Worm (Caenorhabditis elegans): Measurements from ENCODE around the gene T22D1.5.

T22D1.5 gene

DNA sequence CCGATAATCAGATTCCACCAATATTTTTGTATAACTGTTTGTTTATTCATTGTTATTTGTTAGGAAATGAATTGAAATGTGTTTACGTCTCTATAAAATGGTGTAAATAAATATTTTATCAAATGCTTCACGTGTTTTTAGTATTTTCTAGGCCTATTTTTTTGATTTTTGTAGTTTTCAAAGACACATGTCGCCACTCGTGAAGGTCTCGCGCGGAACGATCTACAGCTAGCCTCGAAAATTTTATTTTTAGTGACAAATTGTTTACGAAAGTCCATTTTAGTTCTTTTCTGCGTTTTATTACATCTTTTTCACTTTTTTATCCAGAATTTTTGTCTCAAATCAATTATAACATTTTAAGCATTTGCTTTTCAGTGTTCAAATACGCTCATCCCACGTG, at the start of gene T22D1.5:
Gene T22D1.5 (plus strand): TSS at position 376 of the 400 bp plus-strand sequence.
- no peak for TF ChIP-seq ceh-82 (tag; optimal IDR thresholded peaks at IDR 0.05)

DNA sequence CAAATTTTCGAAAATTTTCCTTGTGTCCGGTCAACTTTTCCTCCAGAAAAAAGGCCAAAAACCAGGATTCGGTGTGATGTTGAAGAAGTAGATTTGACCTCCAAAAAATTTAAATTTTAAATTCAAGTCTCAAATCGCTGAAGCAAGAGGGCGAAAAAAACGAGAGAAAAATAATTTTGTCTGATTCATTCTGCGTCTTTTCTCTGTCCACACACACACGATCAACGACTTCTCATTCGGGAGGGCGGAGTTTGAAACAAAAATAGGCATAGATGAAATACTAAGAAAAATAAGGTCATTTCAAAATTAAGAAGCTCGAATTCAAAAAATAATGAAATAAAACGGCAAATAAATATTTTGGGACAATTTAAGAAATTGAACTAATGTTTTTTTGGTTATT, 44.5 kb upstream of the T22D1.5 start, which contains the start of gene R13H7.2:
Gene R13H7.2 (minus strand): TSS at position 101 of the 400 bp plus-strand sequence.
- no peak for TF ChIP-seq sea-2 (GFP tag; optimal IDR thresholded peaks at IDR 0.05)

DNA sequence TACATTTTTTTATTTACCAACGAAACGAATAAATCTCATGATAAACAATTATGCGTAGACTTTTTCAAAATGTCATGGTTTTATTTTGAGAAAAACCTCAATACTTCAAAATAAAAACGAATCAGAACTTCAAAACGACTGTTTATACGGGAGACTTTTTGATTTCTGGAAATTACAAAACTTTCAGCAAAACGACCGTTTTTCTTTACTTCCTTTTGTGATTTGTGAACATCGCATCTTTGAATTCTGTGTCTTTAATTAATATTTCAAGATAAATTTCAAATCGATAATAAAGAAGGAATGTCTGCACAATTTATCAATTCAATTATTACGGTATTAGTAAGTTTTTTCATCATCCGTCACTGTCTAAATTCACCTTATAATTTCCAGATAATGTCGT, 36.0 kb upstream of the T22D1.5 start, which contains the start of gene srx-20:
Gene srx-20 (plus strand): TSS at position 301 of the 400 bp plus-strand sequence.
- no peak for TF ChIP-seq egl-5 (tag; optimal IDR thresholded peaks at IDR 0.05)
- no peak for TF ChIP-seq jun-1 (tag; optimal IDR thresholded peaks at IDR 0.05)
- no peak for TF ChIP-seq nhr-67 (tag; optimal IDR thresholded peaks at IDR 0.05)
- no peak for TF ChIP-seq nfya-1 (tag; optimal IDR thresholded peaks at IDR 0.05; ENCODE audit: insufficient read depth)
- no peak for TF ChIP-seq hmg-11 (tag; optimal IDR thresholded peaks at IDR 0.05)
- no peak for TF ChIP-seq ceh-16 (tag; optimal IDR thresholded peaks at IDR 0.05)
- no peak for TF ChIP-seq nhr-28 (tag; optimal IDR thresholded peaks at IDR 0.05)
- no peak for TF ChIP-seq nhr-237 (tag; optimal IDR thresholded peaks at IDR 0.05)
- TF ChIP-seq nhr-77 (tag; optimal IDR thresholded peaks at IDR 0.05), result no peak
- TF ChIP-seq ama-1 (optimal IDR thresholded peaks at IDR 0.05), result no peak

DNA sequence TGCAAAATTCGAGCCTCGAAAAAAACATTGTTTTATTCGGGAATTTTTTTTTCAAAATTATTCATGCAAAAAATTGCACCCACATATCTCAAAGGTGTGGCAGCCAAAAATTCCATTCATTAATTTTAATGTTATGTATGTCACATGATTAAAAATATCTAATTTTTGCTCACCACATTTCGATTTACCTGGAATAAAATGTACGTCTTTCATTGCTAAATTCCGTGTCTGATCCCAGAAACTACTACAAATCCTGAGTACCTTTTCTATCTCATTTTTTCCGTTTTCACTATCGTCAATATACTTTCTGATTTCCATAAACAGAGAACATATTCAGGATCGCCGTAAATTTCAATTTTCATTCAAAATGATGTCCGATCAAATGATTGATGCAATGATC, 30.8 kb upstream of the T22D1.5 start, which contains the start of gene srx-19:
Gene srx-19 (plus strand): TSS at position 301 of the 400 bp plus-strand sequence.
- TF ChIP-seq egl-27 (tag; optimal IDR thresholded peaks at IDR 0.05) (no peak), hmg-11 (tag; optimal IDR thresholded peaks at IDR 0.05) (no peak), nhr-237 (tag; optimal IDR thresholded peaks at IDR 0.05) (no peak), R02D3.7 (tag; optimal IDR thresholded peaks at IDR 0.05) (no peak), eor-1 (tag; optimal IDR thresholded peaks at IDR 0.05) (no peak), ztf-11 (tag; optimal IDR thresholded peaks at IDR 0.05) (no peak), lsy-12 (tag; optimal IDR thresholded peaks at IDR 0.05) (no peak), elt-3 (tag; optimal IDR thresholded peaks at IDR 0.05) (no peak), snpc-4 (tag; optimal IDR thresholded peaks at IDR 0.05) (no peak), zag-1 (tag; optimal IDR thresholded peaks at IDR 0.05) (no peak), ceh-16 (tag; optimal IDR thresholded peaks at IDR 0.05) (no peak), mml-1 (tag; optimal IDR thresholded peaks at IDR 0.05) (no peak), nhr-43 (tag; optimal IDR thresholded peaks at IDR 0.05; ENCODE audit: poor library complexity, severe bottlenecking) (no peak), mdl-1 (tag; optimal IDR thresholded peaks at IDR 0.05) (no peak), nhr-76 (tag; optimal IDR thresholded peaks at IDR 0.05) (no peak), pqm-1 (tag; optimal IDR thresholded peaks at IDR 0.05) (no peak), nhr-28 (tag; optimal IDR thresholded peaks at IDR 0.05) (no peak), skn-1 (tag; optimal IDR thresholded peaks at IDR 0.05) (no peak), daf-12 (tag; optimal IDR thresholded peaks at IDR 0.05) (no peak), fkh-10 (GFP tag; optimal IDR thresholded peaks at IDR 0.05) (no peak)

DNA sequence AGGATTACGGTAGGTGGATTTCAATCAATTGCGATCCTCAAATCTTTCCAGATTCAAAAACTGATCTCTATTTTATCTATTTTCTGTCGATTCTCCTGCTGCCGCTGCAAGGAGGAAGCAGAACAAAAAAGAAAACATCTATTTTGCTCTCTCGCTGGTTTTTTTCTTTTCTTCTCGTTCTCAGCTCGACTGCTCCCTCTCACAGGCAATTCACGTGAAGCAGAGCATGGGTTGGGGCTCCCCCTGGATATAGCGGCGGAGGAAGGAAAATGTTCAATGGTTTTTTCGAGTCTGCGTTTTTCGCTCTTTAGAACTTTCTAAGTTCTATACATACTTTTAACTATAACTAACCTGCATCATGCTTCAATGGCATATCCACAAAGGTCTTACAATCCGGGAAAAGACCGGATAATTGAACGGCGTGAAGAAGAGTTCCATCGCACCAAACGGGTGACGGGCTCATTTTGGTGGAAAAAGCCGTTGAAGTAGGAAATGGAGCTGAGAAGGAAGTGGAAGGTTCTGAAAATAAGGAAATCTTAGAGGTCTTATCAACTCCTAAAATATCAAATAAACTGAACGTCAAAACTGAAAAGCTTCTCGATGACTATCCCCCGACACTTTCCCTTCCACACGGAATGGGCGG, 24.7 kb upstream of the T22D1.5 start:
- TF ChIP-seq egl-5 (tag; optimal IDR thresholded peaks at IDR 0.05) (no peak), nhr-237 (tag; optimal IDR thresholded peaks at IDR 0.05) (no peak), ztf-4 (tag; optimal IDR thresholded peaks at IDR 0.05) (no peak), nhr-76 (tag; optimal IDR thresholded peaks at IDR 0.05) (no peak), nhr-25 (tag; optimal IDR thresholded peaks at IDR 0.05) (no peak), ceh-82 (tag; optimal IDR thresholded peaks at IDR 0.05) (no peak), zag-1 (tag; optimal IDR thresholded peaks at IDR 0.05) (no peak), nhr-23 (tag; optimal IDR thresholded peaks at IDR 0.05) (no peak), ZK546.5 (tag; optimal IDR thresholded peaks at IDR 0.05) (no peak), jun-1 (tag; optimal IDR thresholded peaks at IDR 0.05) (no peak), elt-3 (tag; optimal IDR thresholded peaks at IDR 0.05) (no peak), pqm-1 (tag; optimal IDR thresholded peaks at IDR 0.05) (peak; percentile 38), pha-4 (tag; optimal IDR thresholded peaks at IDR 0.05) (peak; percentile 87), snpc-4 (tag; optimal IDR thresholded peaks at IDR 0.05) (no peak), daf-12 (tag; optimal IDR thresholded peaks at IDR 0.05) (no peak), fkh-10 (GFP tag; optimal IDR thresholded peaks at IDR 0.05) (peak; percentile 72), elt-2 (tag; optimal IDR thresholded peaks at IDR 0.05) (peak; percentile 6), unc-62 (GFP tag; optimal IDR thresholded peaks at IDR 0.05) (no peak), lin-39 (tag; optimal IDR thresholded peaks at IDR 0.05) (peak; percentile 33), ama-1 (optimal IDR thresholded peaks at IDR 0.05) (no peak), lin-15B (tag; optimal IDR thresholded peaks at IDR 0.05) (peak; percentile 9), egl-27 (tag; optimal IDR thresholded peaks at IDR 0.05) (peak; percentile 13), ceh-16 (tag; optimal IDR thresholded peaks at IDR 0.05) (no peak), hmg-11 (tag; optimal IDR thresholded peaks at IDR 0.05) (no peak), nhr-11 (tag; optimal IDR thresholded peaks at IDR 0.05) (peak; percentile 62), aly-2 (tag; optimal IDR thresholded peaks at IDR 0.05) (no peak), nhr-28 (tag; optimal IDR thresholded peaks at IDR 0.05) (no peak), nhr-67 (tag; optimal IDR thresholded peaks at IDR 0.05) (no peak), unc-39 (tag; optimal IDR thresholded peaks at IDR 0.05) (no peak), mml-1 (tag; optimal IDR thresholded peaks at IDR 0.05) (peak; percentile 99), tbx-2 (tag; optimal IDR thresholded peaks at IDR 0.05) (no peak), eor-1 (tag; optimal IDR thresholded peaks at IDR 0.05) (no peak), ztf-11 (tag; optimal IDR thresholded peaks at IDR 0.05) (no peak), R02D3.7 (tag; optimal IDR thresholded peaks at IDR 0.05) (no peak), ceh-9 (tag; optimal IDR thresholded peaks at IDR 0.05) (no peak)

Measured in whole organism, L3 larva.